Fruit fly (Drosophila melanogaster): ENCODE measurements around the gene CG42353.

Gene CG42353

dm6 chrX:16089012-16089963 is 15.5 kb downstream of the CG42353 start (continued):
- TF ChIP-seq chm (GFP tag; IDR thresholded peaks at IDR 0.05) (no peak), CG12299 (tag; optimal IDR thresholded peaks at IDR 0.05) (no peak), CG2116 (GFP tag; optimal IDR thresholded peaks at IDR 0.05) (no peak), D (optimal IDR thresholded peaks at IDR 0.05) (no peak), D (GFP tag; optimal IDR thresholded peaks at IDR 0.05) (no peak), Oli (tag; optimal IDR thresholded peaks at IDR 0.05) (no peak), Usf (GFP tag; optimal IDR thresholded peaks at IDR 0.05) (no peak), Asciz (GFP tag; optimal IDR thresholded peaks at IDR 0.05) (peak; percentile 51), zfh2 (GFP tag; optimal IDR thresholded peaks at IDR 0.05) (no peak), kni (GFP tag; optimal IDR thresholded peaks at IDR 0.05) (peak; percentile 18), CG7928 (GFP tag; optimal IDR thresholded peaks at IDR 0.05) (no peak), run (tag; optimal IDR thresholded peaks at IDR 0.05) (no peak), CG13424 (tag; optimal IDR thresholded peaks at IDR 0.05) (no peak), maf-S (GFP tag; optimal IDR thresholded peaks at IDR 0.05) (no peak), ATbp (GFP tag; optimal IDR thresholded peaks at IDR 0.05) (no peak), CG11456 (GFP tag; IDR thresholded peaks at IDR 0.05) (no peak), CG7357 (GFP tag; IDR thresholded peaks at IDR 0.05) (no peak), CG15073 (GFP tag; optimal IDR thresholded peaks at IDR 0.05) (no peak), Deaf1 (tag; optimal IDR thresholded peaks at IDR 0.05) (peak; percentile 55), ttk (GFP tag; IDR thresholded peaks at IDR 0.05) (no peak), Hsf (GFP tag; optimal IDR thresholded peaks at IDR 0.05) (no peak), dmrt11E (tag; optimal IDR thresholded peaks at IDR 0.05) (no peak), CG15269 (tag; optimal IDR thresholded peaks at IDR 0.05) (no peak), CG16779 (GFP tag; IDR thresholded peaks at IDR 0.05) (no peak), Dek (tag; optimal IDR thresholded peaks at IDR 0.05) (no peak), yki (optimal IDR thresholded peaks at IDR 0.05) (peak; percentile 51), Hr51 (GFP tag; optimal IDR thresholded peaks at IDR 0.05) (no peak), bigmax (GFP tag; optimal IDR thresholded peaks at IDR 0.05) (no peak), CG31388 (GFP tag; optimal IDR thresholded peaks at IDR 0.05) (no peak), onecut (GFP tag; IDR thresholded peaks at IDR 0.05) (peak; percentile 52), CG1233 (GFP tag; optimal IDR thresholded peaks at IDR 0.05) (no peak), esg (GFP tag; conservative IDR thresholded peaks at IDR 0.05) (no peak), CG10654 (GFP tag; optimal IDR thresholded peaks at IDR 0.05) (no peak), row (GFP tag; IDR thresholded peaks at IDR 0.05) (no peak), Atf6 (GFP tag; IDR thresholded peaks at IDR 0.05) (0 out of 2 replicates have a peak, but pooled peaks have one; percentile 19), eve (GFP tag; optimal IDR thresholded peaks at IDR 0.05) (peak in 1 of 2 experiments; percentile 23), CG17802 (tag; optimal IDR thresholded peaks at IDR 0.05) (no peak), luna (GFP tag; optimal IDR thresholded peaks at IDR 0.05) (no peak), nmo (GFP tag; optimal IDR thresholded peaks at IDR 0.05) (no peak)

dm6 chrX:16088279-16088678 is 16.5 kb downstream of the CG42353 start:
- TF ChIP-seq Atf3 (GFP tag; optimal IDR thresholded peaks at IDR 0.05) (no peak), CG18764 (GFP tag; optimal IDR thresholded peaks at IDR 0.05) (no peak), Ptx1 (GFP tag; IDR thresholded peaks at IDR 0.05) (no peak), CG16779 (GFP tag; IDR thresholded peaks at IDR 0.05) (no peak), Hmr (GFP tag; optimal IDR thresholded peaks at IDR 0.05) (peak; percentile 13), CG3163 (GFP tag; optimal IDR thresholded peaks at IDR 0.05) (no peak), row (GFP tag; IDR thresholded peaks at IDR 0.05) (0 out of 3 replicates have a peak, but pooled peaks have one; percentile 16), slbo (GFP tag; IDR thresholded peaks at IDR 0.05) (peak; percentile 3; the same call in 1 of the 2 replicates), CG1233 (GFP tag; optimal IDR thresholded peaks at IDR 0.05) (peak; percentile 20), dati (GFP tag; IDR thresholded peaks at IDR 0.05) (no peak), gsb (GFP tag; IDR thresholded peaks at IDR 0.05) (no peak), grau (tag; optimal IDR thresholded peaks at IDR 0.05) (peak; percentile 3), D19A (tag; optimal IDR thresholded peaks at IDR 0.05) (peak; percentile 76), CG3281 (GFP tag; optimal IDR thresholded peaks at IDR 0.05) (peak; percentile 13), CG11695 (GFP tag; IDR thresholded peaks at IDR 0.05) (no peak), CG12659 (GFP tag; optimal IDR thresholded peaks at IDR 0.05) (peak; percentile 5)
